Worm (Caenorhabditis elegans): Measurements from ENCODE around the gene W02B3.3.

ce11 chrIII:626091-626490 lies 42.1 kb downstream of the W02B3.3 start:
- no peak for TF ChIP-seq ets-4 (tag; optimal IDR thresholded peaks at IDR 0.05)
- no peak for TF ChIP-seq unc-86 (tag; optimal IDR thresholded peaks at IDR 0.05)
- TF ChIP-seq dmd-4 (tag; optimal IDR thresholded peaks at IDR 0.05; ENCODE audit: borderline replicate concordance), result no peak
- TF ChIP-seq hlh-30 (tag; optimal IDR thresholded peaks at IDR 0.05; ENCODE audit: insufficient read depth), result no peak
- TF ChIP-seq fkh-10 (GFP tag; optimal IDR thresholded peaks at IDR 0.05), result no peak
- no peak for TF ChIP-seq rnt-1 (tag; optimal IDR thresholded peaks at IDR 0.05)
- no peak for TF ChIP-seq ama-1 (optimal IDR thresholded peaks at IDR 0.05)
- no peak for TF ChIP-seq ceh-9 (tag; optimal IDR thresholded peaks at IDR 0.05)
- TF ChIP-seq mec-3 (tag; optimal IDR thresholded peaks at IDR 0.05; ENCODE audit: borderline replicate concordance), result no peak
- no peak for TF ChIP-seq sox-2 (GFP tag; IDR thresholded peaks at IDR 0.05)
- no peak for TF ChIP-seq ceh-6 (GFP tag; optimal IDR thresholded peaks at IDR 0.05)
- TF ChIP-seq pha-4 (tag; optimal IDR thresholded peaks at IDR 0.05), result no peak
- TF ChIP-seq sdc-2 (tag; optimal IDR thresholded peaks at IDR 0.05), result no peak
- TF ChIP-seq nhr-11 (tag; optimal IDR thresholded peaks at IDR 0.05), result no peak
